Worm (Caenorhabditis elegans): ENCODE data around the gene F43G6.17.

DNA sequence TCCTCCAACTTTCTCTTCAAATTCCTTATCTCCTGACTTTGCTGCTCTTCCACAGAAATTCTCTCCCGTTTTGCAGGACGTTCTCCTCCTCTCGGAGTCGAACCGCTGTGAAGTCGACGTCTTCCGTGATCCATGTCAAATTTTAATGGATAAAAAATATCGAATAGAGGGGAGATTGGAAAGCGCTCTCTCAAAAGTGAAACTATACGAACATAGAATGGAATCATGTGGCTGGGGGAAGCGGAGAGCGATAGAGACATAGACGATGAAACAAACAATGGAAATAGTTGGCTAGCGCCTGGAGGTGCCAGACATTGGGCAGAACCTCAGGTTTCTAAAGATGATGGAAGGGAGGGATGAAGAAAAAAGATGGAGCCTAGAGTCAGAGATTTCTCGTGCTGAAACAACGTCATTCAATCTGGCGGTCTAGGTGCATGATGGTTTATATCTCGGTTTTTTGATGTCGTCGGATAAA lies 11.4 kb downstream of the F43G6.17 start, which contains the start of gene F43G6.8:
- no peak for TF ChIP-seq W03F9.2 (tag; optimal IDR thresholded peaks at IDR 0.05)
- no peak for TF ChIP-seq him-1 (tag; optimal IDR thresholded peaks at IDR 0.05)
- TF ChIP-seq dao-5 (tag; optimal IDR thresholded peaks at IDR 0.05): no peak
